Worm (Caenorhabditis elegans) whole organism, late embryonic: ENCODE data around the gene F35D2.2.

Source experiments
- C08G9.2 ChIP-seq: sonication (generic microtip); optimal IDR thresholded peaks from 2 replicates; lab custom pipeline; 2016; ENCODE audit warnings: mild to moderate bottlenecking, missing genetic modification characterization, moderate library complexity, missing compliant biosample characterization
- ama-1 ChIP-seq: fragments of 150-350 bp; optimal IDR thresholded peaks from 2 replicates; lab custom pipeline; 2014
- ceh-19 ChIP-seq: fragments of 200-800 bp; sonication (Bioruptor generic); optimal IDR thresholded peaks from 2 replicates; lab custom pipeline; 2018; ENCODE audit warnings: mild to moderate bottlenecking, missing genetic modification characterization, missing compliant biosample characterization
- gmeb-2 ChIP-seq: sonication (generic microtip); optimal IDR thresholded peaks from 2 replicates; lab custom pipeline; 2016; ENCODE audit warnings: missing genetic modification characterization, inconsistent platforms, missing compliant biosample characterization
- hlh-15 ChIP-seq: sonication (generic microtip); optimal IDR thresholded peaks from 2 replicates; lab custom pipeline; 2016; ENCODE audit warnings: missing genetic modification characterization, missing compliant biosample characterization
- nhr-11 ChIP-seq: fragments of 150-350 bp; optimal IDR thresholded peaks from 2 replicates; lab custom pipeline; 2014; ENCODE audit warnings: missing biosample characterization, missing genetic modification characterization
- pha-2 ChIP-seq: sonication (generic microtip); optimal IDR thresholded peaks from 2 replicates; lab custom pipeline; 2017; ENCODE audit warnings: mild to moderate bottlenecking, missing genetic modification characterization, missing compliant biosample characterization
- pha-4 ChIP-seq: fragments of 150-350 bp; optimal IDR thresholded peaks from 2 replicates; lab custom pipeline; 2018; ENCODE audit warnings: missing biosample characterization, missing genetic modification reagents, missing genetic modification characterization

- TF ChIP-seq ceh-19 (GFP tag; lab: Kevin White, UChicago), result no peak
- TF ChIP-seq ama-1 (lab: Kevin White, UChicago), result no peak
- no peak for TF ChIP-seq hlh-15
- no peak for TF ChIP-seq nhr-11 (tag; lab: Kevin White, UChicago)
- no peak for TF ChIP-seq pha-4 (tag; lab: Kevin White, UChicago)
- no peak for TF ChIP-seq C08G9.2
- no peak for TF ChIP-seq gmeb-2 (tag; lab: Kevin White, UChicago)
- TF ChIP-seq pha-2 (tag; lab: Kevin White, UChicago), result no peak
These were observed 45.1 kb upstream of the F35D2.2 start, which contains the start of gene ZK1290.5 for ce11 chrII:7529078-7529683.
